Fruit fly (Drosophila melanogaster) whole organism, adult: ENCODE data around the gene mwh.
A peak's percentile ranks its signal among the peaks of the same experiment; 100 is the strongest.

ENCODE experiments used
- CG11617 ChIP-seq: fragments of 200-800 bp; sonication (Bioruptor generic); optimal IDR thresholded peaks from 2 replicates; lab custom pipeline; 2017; ENCODE audit warnings: mild to moderate bottlenecking, missing biosample characterization, missing genetic modification reagents, missing genetic modification characterization
- CG12768 ChIP-seq: fragments of 200-800 bp; sonication (Bioruptor generic); optimal IDR thresholded peaks from 2 replicates; lab custom pipeline; 2017; ENCODE audit warnings: missing biosample characterization, missing genetic modification characterization, mild to moderate bottlenecking, moderate library complexity, missing genetic modification reagents
- CG14711 ChIP-seq: fragments of 200-800 bp; sonication (Bioruptor generic); optimal IDR thresholded peaks from 2 replicates; lab custom pipeline; 2018; ENCODE audit warnings: missing biosample characterization, mild to moderate bottlenecking, missing genetic modification characterization, moderate library complexity
- CG1620 ChIP-seq: fragments of 200-800 bp; sonication (Bioruptor generic); optimal IDR thresholded peaks from 2 replicates; lab custom pipeline; 2016; ENCODE audit warnings: missing biosample characterization, missing genetic modification characterization
- CG33017 ChIP-seq: fragments of 200-800 bp; sonication (Bioruptor generic); optimal IDR thresholded peaks from 2 replicates; lab custom pipeline; 2018; ENCODE audit warnings: missing biosample characterization, mild to moderate bottlenecking, missing genetic modification characterization, moderate library complexity
- CG5204 ChIP-seq: fragments of 200-800 bp; sonication (Bioruptor generic); optimal IDR thresholded peaks from 2 replicates; lab custom pipeline; 2016; ENCODE audit warnings: missing biosample characterization, missing genetic modification characterization
- CG7045 ChIP-seq: fragments of 200-800 bp; sonication (Bioruptor generic); optimal IDR thresholded peaks from 2 replicates; lab custom pipeline; 2017; ENCODE audit warnings: missing biosample characterization, mild to moderate bottlenecking, missing genetic modification characterization
- CG7101 ChIP-seq: fragments of 200-800 bp; sonication (Bioruptor generic); optimal IDR thresholded peaks from 2 replicates; lab custom pipeline; 2018; ENCODE audit warnings: missing biosample characterization, mild to moderate bottlenecking, missing genetic modification characterization, moderate library complexity
- Clk ChIP-seq: fragments of 200-800 bp; sonication (Bioruptor generic); optimal IDR thresholded peaks from 2 replicates; lab custom pipeline; 2017; ENCODE audit warnings: missing biosample characterization, missing genetic modification characterization
- Crg-1 ChIP-seq: fragments of 200-800 bp; sonication (Bioruptor generic); optimal IDR thresholded peaks from 2 replicates; lab custom pipeline; 2016; ENCODE audit warnings: missing biosample characterization, missing genetic modification characterization
- Hr96 ChIP-seq: fragments of 200-800 bp; sonication (Bioruptor generic); optimal IDR thresholded peaks from 2 replicates; lab custom pipeline; 2016; ENCODE audit warnings: missing biosample characterization, missing genetic modification characterization
- Mnt ChIP-seq: fragments of 200-800 bp; sonication (Bioruptor generic); optimal IDR thresholded peaks from 2 replicates; lab custom pipeline; 2016; ENCODE audit warnings: missing biosample characterization, mild to moderate bottlenecking, missing genetic modification characterization
- bab1 ChIP-seq: fragments of 200-800 bp; sonication (Bioruptor generic); optimal IDR thresholded peaks from 3 replicates; lab custom pipeline; 2019; ENCODE audit warnings: missing biosample characterization, mild to moderate bottlenecking, missing genetic modification characterization, moderate library complexity
- cic ChIP-seq: fragments of 200-800 bp; sonication (Bioruptor generic); optimal IDR thresholded peaks from 2 replicates; lab custom pipeline; 2017; ENCODE audit warnings: missing biosample characterization, mild to moderate bottlenecking, missing genetic modification characterization, moderate library complexity
- cnc ChIP-seq, 2 experiments: fragments of >200 bp; optimal IDR thresholded peaks; 2 replicates each; lab custom pipeline; 2017
- kay ChIP-seq: fragments of 200-800 bp; sonication (Bioruptor generic); peaks from one replicate; lab custom pipeline; 2016; ENCODE audit warnings: missing biosample characterization, missing genetic modification characterization, borderline replicate concordance
- ovo ChIP-seq: fragments of 200-800 bp; sonication (Bioruptor generic); optimal IDR thresholded peaks from 2 replicates; lab custom pipeline; 2016; ENCODE audit warnings: missing biosample characterization, missing genetic modification characterization
- pad ChIP-seq: fragments of 200-800 bp; sonication (Bioruptor generic); optimal IDR thresholded peaks from 3 replicates; lab custom pipeline; 2017; ENCODE audit warnings: missing biosample characterization, missing genetic modification characterization, mild to moderate bottlenecking, moderate library complexity, missing genetic modification reagents
- tj ChIP-seq: fragments of 200-800 bp; sonication (Bioruptor generic); optimal IDR thresholded peaks from 3 replicates; lab custom pipeline; 2017; ENCODE audit warnings: missing biosample characterization, mild to moderate bottlenecking, missing genetic modification characterization, moderate library complexity
- toe ChIP-seq: fragments of 200-800 bp; sonication (Bioruptor generic); optimal IDR thresholded peaks from 2 replicates; lab custom pipeline; 2016; ENCODE audit warnings: missing biosample characterization, missing genetic modification characterization

Gene mwh

dm6 chr3L:1202588-1203195 is 2.1 kb downstream of the mwh start, which contains the start of gene meep:
TSS of gene meep (minus strand) at chr3L:1203036.
- no peak for TF ChIP-seq tj
- TF ChIP-seq Crg-1: no peak
- no peak for TF ChIP-seq Mnt (GFP tag; lab: Kevin White, UChicago)
- TF ChIP-seq cic: peak; percentile 51
- no peak for TF ChIP-seq Hr96

DNA sequence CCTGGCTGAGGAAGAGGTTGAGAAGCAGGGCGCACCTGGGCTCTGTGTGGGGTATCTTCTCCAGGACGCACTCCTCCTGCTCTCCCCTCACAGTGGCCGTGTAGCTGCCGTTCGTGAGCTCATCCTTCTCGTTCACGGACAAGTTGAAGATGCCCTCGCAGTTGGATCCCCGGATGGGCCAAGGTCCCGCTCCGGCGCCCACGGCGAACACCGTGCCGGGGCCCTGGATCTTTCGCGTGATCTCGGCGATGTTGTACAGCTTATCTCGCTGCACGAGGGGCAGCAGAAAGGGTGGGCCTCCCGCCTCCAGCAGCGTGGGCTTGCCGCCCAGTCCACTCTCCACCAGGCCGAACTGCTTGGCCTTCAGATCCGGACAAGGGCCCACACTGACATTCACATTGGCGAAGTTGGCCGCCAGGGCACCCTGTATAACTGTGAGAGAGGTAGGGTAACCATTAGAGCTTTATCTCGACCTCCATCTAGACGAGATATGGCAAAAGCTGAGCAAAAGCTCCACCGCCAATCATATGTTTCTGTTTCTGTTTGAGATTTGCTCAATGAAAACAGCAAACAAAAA is 3.4 kb downstream of the mwh start:
- TF ChIP-seq tj (no peak), CG5204 (no peak), CG7101 (no peak), CG1620 (GFP tag; lab: Kevin White, UChicago) (no peak), toe (GFP tag; lab: Kevin White, UChicago) (no peak), Clk (GFP tag; lab: Kevin White, UChicago) (no peak), CG7045 (GFP tag; lab: Kevin White, UChicago) (no peak), Hr96 (no peak), Mnt (GFP tag; lab: Kevin White, UChicago) (no peak), Crg-1 (no peak), cic (no peak), ovo (GFP tag; lab: Kevin White, UChicago) (no peak), bab1 (GFP tag; lab: Kevin White, UChicago) (no peak), cnc (optimal IDR thresholded peaks at IDR 0.05; lab: Kevin White, UChicago) (no peak), pad (GFP tag; lab: Kevin White, UChicago) (no peak), CG14711 (tag; lab: Kevin White, UChicago) (no peak), CG11617 (GFP tag; lab: Kevin White, UChicago) (no peak), CG33017 (tag; lab: Kevin White, UChicago) (no peak), CG12768 (GFP tag; lab: Kevin White, UChicago) (no peak)

DNA sequence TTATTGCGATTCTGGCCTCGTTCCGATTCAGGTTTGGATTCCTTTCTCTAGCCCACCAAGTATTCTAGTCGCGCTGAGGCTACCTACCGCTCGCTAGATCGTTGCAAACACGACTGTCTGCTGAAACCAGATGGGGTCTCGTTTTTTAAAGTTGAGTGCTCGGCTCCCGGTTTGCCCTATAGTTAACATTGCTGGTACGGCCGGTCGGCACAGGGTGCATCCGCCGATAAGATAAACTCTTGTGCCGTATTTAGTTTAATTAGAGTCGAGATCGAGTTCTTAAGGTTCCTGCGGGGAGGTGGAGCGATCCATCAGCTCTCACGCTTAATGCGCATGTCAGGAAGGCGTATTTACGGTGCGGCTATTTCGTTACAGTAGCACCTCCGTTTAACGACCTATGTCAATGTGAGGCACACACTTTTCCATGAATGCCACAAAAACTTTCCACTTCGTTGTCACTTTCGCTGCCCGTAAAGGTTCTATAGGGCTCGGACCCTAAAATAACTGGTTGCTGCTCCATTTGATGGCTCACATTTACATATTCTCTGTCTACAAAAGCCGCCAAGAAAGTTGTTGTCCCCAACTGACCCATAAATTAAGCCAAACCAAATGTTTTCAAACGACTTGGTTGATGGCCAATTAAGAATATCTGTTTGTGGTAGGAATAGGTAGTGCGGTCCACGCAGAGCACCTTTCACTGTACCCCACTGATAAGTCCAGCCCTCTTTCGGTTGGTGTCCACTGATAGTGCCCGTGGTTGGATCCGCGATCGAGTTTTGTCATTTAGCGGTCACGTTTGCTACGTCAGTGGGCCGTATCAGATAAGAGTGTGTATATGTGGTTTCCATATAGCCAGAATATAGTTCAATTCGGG is 4.3 kb downstream of the mwh start, which contains the start of gene CG9119:
Gene CG9119, minus strand, starts transcription at position 122 of the 874 bp plus-strand sequence.
- TF ChIP-seq CG11617 (GFP tag; lab: Kevin White, UChicago) (peak; percentile 79), bab1 (GFP tag; lab: Kevin White, UChicago) (no peak), CG1620 (GFP tag; lab: Kevin White, UChicago) (no peak), Hr96 (peak; percentile 84), toe (GFP tag; lab: Kevin White, UChicago) (peak; percentile 70), CG5204 (peak; percentile 85), cic (peak; percentile 11), tj (peak; percentile 44), CG12768 (GFP tag; lab: Kevin White, UChicago) (peak; percentile 78), Mnt (GFP tag; lab: Kevin White, UChicago) (peak; percentile 22), cnc (optimal IDR thresholded peaks at IDR 0.05; lab: Kevin White, UChicago) (no peak), CG33017 (tag; lab: Kevin White, UChicago) (peak; percentile 72), Crg-1 (peak; percentile 9), kay (GFP tag; lab: Kevin White, UChicago) (no peak), CG14711 (tag; lab: Kevin White, UChicago) (peak; percentile 24), CG7045 (GFP tag; lab: Kevin White, UChicago) (peak; percentile 77), pad (GFP tag; lab: Kevin White, UChicago) (peak; percentile 55), ovo (GFP tag; lab: Kevin White, UChicago) (no peak), Clk (GFP tag; lab: Kevin White, UChicago) (peak; percentile 78), CG7101 (peak; percentile 63)

DNA sequence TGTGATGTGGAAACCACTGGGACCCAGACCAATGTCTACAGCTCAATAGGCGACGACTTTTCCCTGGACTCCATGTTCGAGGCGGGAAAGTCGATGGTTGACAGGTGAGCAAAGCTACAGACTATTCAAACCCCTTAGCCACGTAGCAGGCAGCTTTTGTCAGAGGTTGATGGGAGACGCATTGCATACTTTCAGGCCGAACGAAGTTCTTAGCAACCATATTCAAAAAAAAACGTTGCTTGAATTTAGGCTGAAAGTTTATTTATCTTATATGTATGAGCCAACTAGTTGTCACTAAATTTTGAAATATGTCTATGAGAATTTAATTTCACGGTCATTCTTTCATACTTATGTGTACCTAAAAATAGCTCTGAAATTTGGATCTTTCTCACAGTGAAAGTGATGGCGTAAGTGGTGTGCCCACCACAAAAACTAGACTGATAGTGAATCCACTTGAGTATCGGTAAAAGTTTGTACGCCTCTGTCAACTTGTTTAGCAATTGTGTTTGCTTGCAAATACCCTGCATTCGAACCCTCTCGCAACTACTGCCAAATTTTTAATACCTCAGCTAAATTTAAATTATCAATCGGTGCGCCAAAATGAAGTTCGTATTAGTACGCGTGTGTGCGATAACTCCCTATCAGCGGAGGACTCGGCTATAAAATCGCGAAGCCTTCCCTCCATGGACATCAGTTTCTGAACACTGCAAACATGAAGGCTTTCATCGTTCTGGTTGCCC is 6.3 kb downstream of the mwh start, which contains the start of gene LysB:
Gene LysB, plus strand, starts transcription at position 690 of the 740 bp plus-strand sequence.
- TF ChIP-seq tj (no peak), Clk (GFP tag; lab: Kevin White, UChicago) (no peak), ovo (GFP tag; lab: Kevin White, UChicago) (no peak), pad (GFP tag; lab: Kevin White, UChicago) (no peak), Crg-1 (no peak), CG7101 (no peak), CG5204 (no peak), bab1 (GFP tag; lab: Kevin White, UChicago) (no peak)

dm6 chr3L:1208206-1208605 is 7.6 kb downstream of the mwh start:
- TF ChIP-seq pad (GFP tag; lab: Kevin White, UChicago) (no peak), CG12768 (GFP tag; lab: Kevin White, UChicago) (no peak), Crg-1 (no peak), CG11617 (GFP tag; lab: Kevin White, UChicago) (no peak), bab1 (GFP tag; lab: Kevin White, UChicago) (no peak), ovo (GFP tag; lab: Kevin White, UChicago) (no peak), CG7045 (GFP tag; lab: Kevin White, UChicago) (no peak), CG7101 (no peak), CG5204 (no peak), tj (no peak), cnc (optimal IDR thresholded peaks at IDR 0.05; lab: Kevin White, UChicago) (no peak), CG33017 (tag; lab: Kevin White, UChicago) (no peak), kay (GFP tag; lab: Kevin White, UChicago) (no peak), cic (no peak), toe (GFP tag; lab: Kevin White, UChicago) (no peak), CG14711 (tag; lab: Kevin White, UChicago) (no peak), Hr96 (no peak)
